Worm (Caenorhabditis elegans) whole organism, young adult: ENCODE measurements around the gene asd-1.

ENCODE experiments used
- B0019.2 ChIP-seq: fragments of 200-800 bp; sonication (Bioruptor generic); conservative IDR thresholded peaks from 2 replicates; pipeline ENCODE4 v1.3.6; 2022; ENCODE audit warnings: missing genetic modification reagents, missing genetic modification characterization, missing compliant biosample characterization
- B0035.1 ChIP-seq: sonication (generic microtip); optimal IDR thresholded peaks from 2 replicates; lab custom pipeline; 2016; ENCODE audit warnings: missing genetic modification characterization, mild to moderate bottlenecking, missing compliant biosample characterization, missing genotype, missing genetic modification reagents
- B0261.1 ChIP-seq: sonication (generic microtip); optimal IDR thresholded peaks from 2 replicates; lab custom pipeline; 2016; ENCODE audit warnings: mild to moderate bottlenecking, missing genetic modification characterization, moderate library complexity, missing compliant biosample characterization
- B0336.3 ChIP-seq: fragments of 200-800 bp; sonication (Bioruptor generic); IDR thresholded peaks from 2 replicates; pipeline ENCODE4 v1.3.6; 2022; ENCODE audit warnings: missing genetic modification characterization, missing compliant biosample characterization
- C17E4.6 ChIP-seq: fragments of 200-800 bp; sonication (Bioruptor generic); IDR thresholded peaks from 2 replicates; pipeline ENCODE4 v1.3.6; 2022; ENCODE audit warnings: missing genetic modification reagents, missing genetic modification characterization, missing compliant biosample characterization
- F23B12.7 ChIP-seq: sonication (generic microtip); optimal IDR thresholded peaks from 2 replicates; lab custom pipeline; 2017; ENCODE audit warnings: missing genetic modification characterization, mild to moderate bottlenecking, missing compliant biosample characterization, antibody characterized with exemption, moderate library complexity; ENCODE audit not compliant: insufficient read depth
- F52B5.7 ChIP-seq: sonication (generic microtip); optimal IDR thresholded peaks from 2 replicates; lab custom pipeline; 2016; ENCODE audit warnings: mild to moderate bottlenecking, missing genetic modification characterization, missing compliant biosample characterization
- F57A8.1 ChIP-seq: fragments of 200-800 bp; sonication (Bioruptor generic); optimal IDR thresholded peaks from 2 replicates; lab custom pipeline; 2018; ENCODE audit warnings: mild to moderate bottlenecking, missing genetic modification characterization, moderate library complexity, missing compliant biosample characterization
- F57C9.4 ChIP-seq: sonication (generic microtip); optimal IDR thresholded peaks from 2 replicates; lab custom pipeline; 2017; ENCODE audit warnings: mild to moderate bottlenecking, missing genetic modification characterization, missing compliant biosample characterization
- K11D2.4 ChIP-seq: fragments of 200-800 bp; sonication (Bioruptor generic); IDR thresholded peaks from 2 replicates; pipeline ENCODE4 v1.3.6; 2022; ENCODE audit warnings: missing genetic modification reagents, missing genetic modification characterization, missing compliant biosample characterization
- Y95B8A.8 ChIP-seq: fragments of 200-800 bp; sonication (Bioruptor generic); IDR thresholded peaks from 2 replicates; pipeline ENCODE4 v1.3.6; 2022; ENCODE audit warnings: missing genetic modification reagents, missing genetic modification characterization, missing compliant biosample characterization
- aptf-2 ChIP-seq: fragments of 200-800 bp; sonication (Bioruptor generic); conservative IDR thresholded peaks from 2 replicates; pipeline ENCODE4 v1.3.6; 2022; ENCODE audit warnings: missing genetic modification reagents, missing genetic modification characterization, missing compliant biosample characterization
- attf-6 ChIP-seq: fragments of 200-800 bp; sonication (Bioruptor generic); IDR thresholded peaks from 2 replicates; pipeline ENCODE4 v1.3.6; 2022; ENCODE audit warnings: missing genetic modification reagents, missing genetic modification characterization, missing compliant biosample characterization
- bed-1 ChIP-seq: fragments of 200-800 bp; sonication (Bioruptor generic); IDR thresholded peaks from 2 replicates; pipeline ENCODE4 v1.3.6; 2022; ENCODE audit warnings: missing genetic modification reagents, missing genetic modification characterization, missing compliant biosample characterization
- ccch-3 ChIP-seq: fragments of 200-800 bp; sonication (Bioruptor generic); optimal IDR thresholded peaks from 2 replicates; lab custom pipeline; 2018; ENCODE audit warnings: mild to moderate bottlenecking, missing genetic modification characterization, missing compliant biosample characterization
- ceh-58 ChIP-seq: fragments of 200-800 bp; sonication (Bioruptor generic); IDR thresholded peaks from 2 replicates; pipeline ENCODE4 v1.3.6; 2022; ENCODE audit warnings: missing genetic modification characterization, missing compliant biosample characterization
- ceh-79 ChIP-seq: sonication (generic microtip); optimal IDR thresholded peaks from 2 replicates; lab custom pipeline; 2017; ENCODE audit warnings: mild to moderate bottlenecking, missing genetic modification characterization, missing compliant biosample characterization
- dpff-1 ChIP-seq: sonication (generic microtip); optimal IDR thresholded peaks from 2 replicates; lab custom pipeline; 2017; ENCODE audit warnings: mild to moderate bottlenecking, missing genetic modification characterization, missing compliant biosample characterization
- dpl-1 ChIP-seq: fragments of 150-350 bp; optimal IDR thresholded peaks from 2 replicates; lab custom pipeline; 2014; ENCODE audit warnings: missing biosample characterization, missing genetic modification reagents, missing genetic modification characterization
- efl-1 ChIP-seq: fragments of 150-350 bp; optimal IDR thresholded peaks from 2 replicates; lab custom pipeline; 2014; ENCODE audit warnings: missing biosample characterization, missing genetic modification reagents, missing genetic modification characterization
- egrh-3 ChIP-seq: fragments of 200-800 bp; sonication (Bioruptor generic); IDR thresholded peaks from 2 replicates; pipeline ENCODE4 v1.3.6; 2022; ENCODE audit warnings: missing genetic modification reagents, missing genetic modification characterization, missing compliant biosample characterization
- ets-4 ChIP-seq: fragments of 200-800 bp; sonication (Bioruptor generic); optimal IDR thresholded peaks from 2 replicates; lab custom pipeline; 2018; ENCODE audit warnings: mild to moderate bottlenecking, missing genetic modification characterization, missing compliant biosample characterization
- hlh-12 ChIP-seq: sonication (generic microtip); optimal IDR thresholded peaks from 2 replicates; lab custom pipeline; 2016; ENCODE audit warnings: missing genetic modification characterization, missing compliant biosample characterization
- hmg-20 ChIP-seq: fragments of 200-800 bp; sonication (Bioruptor generic); IDR thresholded peaks from 2 replicates; pipeline ENCODE4 v1.3.6; 2022; ENCODE audit warnings: missing genetic modification reagents, missing genetic modification characterization, missing compliant biosample characterization
- let-526 ChIP-seq: fragments of 200-800 bp; sonication (Bioruptor generic); IDR thresholded peaks from 2 replicates; pipeline ENCODE4 v1.3.6; 2022; ENCODE audit warnings: missing genetic modification reagents, missing genetic modification characterization, missing compliant biosample characterization
- let-607 ChIP-seq, 2 experiments: fragments of 200-800 bp in 1 of 2; sonication (Bioruptor generic) in 1 of 2; sonication (generic microtip) in 1 of 2; optimal IDR thresholded peaks; 2 replicates each; lab custom pipeline; 2016 to 2018; ENCODE audit warnings: mild to moderate bottlenecking in 2 of 2, missing compliant biosample characterization in 2 of 2, missing genetic modification characterization in 2 of 2, moderate library complexity in 2 of 2, missing genotype in 1 of 2
- lin-35 ChIP-seq, 3 experiments: fragments of 150-350 bp in 2 of 3; sonication (generic microtip) in 1 of 3; optimal IDR thresholded peaks; 2 replicates each; lab custom pipeline; 2014 to 2018; ENCODE audit warnings: missing biosample characterization in 3 of 3, missing genetic modification characterization in 3 of 3, missing genetic modification reagents in 3 of 3
- lin-40 ChIP-seq: sonication (generic microtip); optimal IDR thresholded peaks from 2 replicates; lab custom pipeline; 2016; ENCODE audit warnings: missing genetic modification characterization, mild to moderate bottlenecking, missing compliant biosample characterization, missing genotype, missing genetic modification reagents
- lin-54 ChIP-seq: fragments of 200-800 bp; sonication (Bioruptor generic); optimal IDR thresholded peaks from 2 replicates; lab custom pipeline; 2018; ENCODE audit warnings: mild to moderate bottlenecking, missing genetic modification characterization, missing compliant biosample characterization
- lir-1 ChIP-seq: fragments of 200-800 bp; sonication (Bioruptor generic); conservative IDR thresholded peaks from 2 replicates; pipeline ENCODE4 v1.3.6; 2022; ENCODE audit warnings: missing genetic modification reagents, missing genetic modification characterization, missing compliant biosample characterization
- madf-6 ChIP-seq: fragments of 200-800 bp; sonication (Bioruptor generic); IDR thresholded peaks from 2 replicates; pipeline ENCODE4 v1.3.6; 2022; ENCODE audit warnings: missing genetic modification reagents, missing genetic modification characterization, missing compliant biosample characterization
- mcd-1 ChIP-seq: fragments of 200-800 bp; sonication (Bioruptor generic); IDR thresholded peaks from 2 replicates; pipeline ENCODE4 v1.3.6; 2022; ENCODE audit warnings: missing genetic modification reagents, missing genetic modification characterization, missing compliant biosample characterization
- mel-28 ChIP-seq: sonication (generic microtip); optimal IDR thresholded peaks from 2 replicates; lab custom pipeline; 2016; ENCODE audit warnings: borderline replicate concordance, mild to moderate bottlenecking, missing genetic modification characterization, missing compliant biosample characterization
- mes-4 ChIP-seq: sonication (generic microtip); optimal IDR thresholded peaks from 2 replicates; lab custom pipeline; 2016; ENCODE audit warnings: missing genotype, missing genetic modification characterization, missing compliant biosample characterization
- nfya-2 ChIP-seq: fragments of 200-800 bp; sonication (Bioruptor generic); IDR thresholded peaks from 2 replicates; pipeline ENCODE4 v1.3.6; 2022; ENCODE audit warnings: missing genetic modification reagents, missing genetic modification characterization, missing compliant biosample characterization
- nfyb-1 ChIP-seq: fragments of 200-800 bp; sonication (Bioruptor generic); IDR thresholded peaks from 2 replicates; pipeline ENCODE4 v1.3.6; 2022; ENCODE audit warnings: missing genetic modification reagents, missing genetic modification characterization, missing compliant biosample characterization
- pha-4 ChIP-seq: fragments of 150-350 bp; sonication (generic microtip); optimal IDR thresholded peaks from 2 replicates; lab custom pipeline; 2014; ENCODE audit warnings: missing biosample characterization, missing genetic modification reagents, missing genetic modification characterization
- rcor-1 ChIP-seq: fragments of 200-800 bp; sonication (Bioruptor generic); IDR thresholded peaks from 2 replicates; pipeline ENCODE4 v1.3.6; 2022; ENCODE audit warnings: missing genetic modification reagents, missing genetic modification characterization, missing compliant biosample characterization
- rec-8 ChIP-seq, 2 experiments: sonication (generic microtip); optimal IDR thresholded peaks; 2 replicates each; lab custom pipeline; 2016; ENCODE audit warnings: mild to moderate bottlenecking in 2 of 2, missing genetic modification characterization in 2 of 2, missing genetic modification reagents in 2 of 2, missing genotype in 2 of 2, missing biosample characterization in 1 of 2, missing compliant biosample characterization in 1 of 2, moderate library complexity in 1 of 2
- repo-1 ChIP-seq: sonication (generic microtip); optimal IDR thresholded peaks from 2 replicates; lab custom pipeline; 2017; ENCODE audit warnings: mild to moderate bottlenecking, missing genetic modification characterization, missing compliant biosample characterization
- sdz-38 ChIP-seq: sonication (generic microtip); optimal IDR thresholded peaks from 2 replicates; lab custom pipeline; 2016; ENCODE audit warnings: missing genotype, missing genetic modification characterization, missing compliant biosample characterization
- snpc-3.4 ChIP-seq: sonication (generic microtip); optimal IDR thresholded peaks from 2 replicates; lab custom pipeline; 2017; ENCODE audit warnings: missing genetic modification characterization, mild to moderate bottlenecking, missing compliant biosample characterization, antibody characterized with exemption, moderate library complexity, missing genotype, missing genetic modification reagents
- snpc-4 ChIP-seq, 5 experiments: fragments of 150-350 bp in 1 of 5; sonication (generic microtip) in 4 of 5; optimal IDR thresholded peaks; 2 replicates each; lab custom pipeline; 2014 to 2018; ENCODE audit warnings: missing genetic modification characterization in 5 of 5, missing biosample characterization in 3 of 5, antibody characterized with exemption in 2 of 5, mild to moderate bottlenecking in 2 of 5, missing compliant biosample characterization in 2 of 5, missing genotype in 2 of 5, moderate library complexity in 2 of 5, missing genetic modification reagents in 1 of 5
- sptf-2 ChIP-seq: fragments of 200-800 bp; sonication (Bioruptor generic); optimal IDR thresholded peaks from 2 replicates; lab custom pipeline; 2018; ENCODE audit warnings: mild to moderate bottlenecking, missing genetic modification characterization, missing compliant biosample characterization
- tlf-1 ChIP-seq: fragments of 200-800 bp; sonication (Bioruptor generic); optimal IDR thresholded peaks from 2 replicates; lab custom pipeline; 2018; ENCODE audit warnings: mild to moderate bottlenecking, missing genetic modification characterization, missing compliant biosample characterization
- ztf-18 ChIP-seq: sonication (generic microtip); optimal IDR thresholded peaks from 2 replicates; lab custom pipeline; 2016; ENCODE audit warnings: missing genotype, mild to moderate bottlenecking, missing genetic modification characterization, missing compliant biosample characterization

Gene asd-1

DNA sequence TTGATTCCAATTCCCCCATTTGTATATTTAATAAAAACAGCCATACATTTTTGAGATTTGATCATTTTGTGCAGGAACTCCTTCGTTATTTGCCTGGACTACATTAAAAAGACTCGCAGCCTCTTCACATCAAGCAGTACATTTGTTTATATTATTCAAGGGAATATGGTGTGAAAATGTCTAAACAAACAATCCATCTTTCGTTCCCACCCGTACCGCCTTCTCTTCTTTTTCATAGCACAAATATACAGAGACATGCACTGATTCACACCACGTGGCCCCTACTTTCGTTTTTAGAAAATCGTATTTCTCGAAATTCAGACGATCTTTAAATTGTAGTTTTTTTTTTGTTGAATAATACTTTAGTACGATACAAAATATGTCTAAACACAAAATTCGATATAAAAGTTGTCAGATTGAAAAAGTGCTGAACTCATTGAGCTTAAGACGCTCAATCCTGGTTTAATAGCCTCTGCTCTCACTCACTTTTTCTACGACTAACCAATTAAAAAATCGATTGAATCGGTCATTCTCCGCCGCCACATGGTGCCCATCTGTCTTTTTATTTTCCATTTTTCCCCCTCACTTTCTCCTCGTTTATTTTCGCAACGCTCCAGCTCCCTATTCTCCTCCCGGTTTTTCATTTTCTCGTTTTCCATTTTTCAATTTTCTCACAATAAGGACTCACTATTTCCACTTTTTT is 1.6 kb upstream of the asd-1 start (continued):
- no peak for TF ChIP-seq ccch-3 (GFP tag; lab: Kevin White, UChicago)
- peak; percentile 73 for TF ChIP-seq K11D2.4
- TF ChIP-seq dpff-1 (tag; lab: Kevin White, UChicago) = peak; percentile 96
- peak; percentile 86 for TF ChIP-seq repo-1 (tag; lab: Kevin White, UChicago)
- no peak for TF ChIP-seq B0019.2
- no peak for TF ChIP-seq ztf-18
- TF ChIP-seq rcor-1 = no peak
- TF ChIP-seq pha-4 (tag; lab: Kevin White, UChicago) = no peak
- TF ChIP-seq egrh-3 (GFP tag; lab: Robert Waterston, UW) = no peak
- TF ChIP-seq attf-6 (GFP tag; lab: Robert Waterston, UW) = 0 out of 2 replicates have a peak, but pooled peaks have one; percentile 9
- peak; percentile 54 for TF ChIP-seq lin-54 (GFP tag; lab: Kevin White, UChicago)
- no peak for TF ChIP-seq dpl-1 (GFP tag; lab: Kevin White, UChicago)
- no peak for TF ChIP-seq aptf-2 (GFP tag; lab: Robert Waterston, UW)
- TF ChIP-seq F52B5.7 (tag; lab: Kevin White, UChicago) = peak; percentile 46
- TF ChIP-seq B0261.1 = peak; percentile 14
- peak; percentile 95 for TF ChIP-seq B0336.3
- peak; percentile 67 to 89 for TF ChIP-seq let-607 (tag; optimal IDR thresholded peaks at IDR 0.05; lab: Kevin White, UChicago)
- TF ChIP-seq hmg-20 (GFP tag; lab: Robert Waterston, UW) = peak; percentile 81
- no peak for TF ChIP-seq snpc-4 (GFP tag; optimal IDR thresholded peaks at IDR 0.05; lab: Kevin White, UChicago)
- peak in 2 of 4 experiments; percentile 42 to 47 for TF ChIP-seq snpc-4 (tag; optimal IDR thresholded peaks at IDR 0.05; lab: Kevin White, UChicago)
- TF ChIP-seq hlh-12 (tag; lab: Kevin White, UChicago) = no peak
- TF ChIP-seq snpc-3.4 (tag; lab: Kevin White, UChicago) = peak; percentile 76
- no peak for TF ChIP-seq F23B12.7 (tag; lab: Kevin White, UChicago)
- TF ChIP-seq sdz-38 (tag; lab: Kevin White, UChicago) = no peak
- no peak for TF ChIP-seq mes-4 (tag; lab: Kevin White, UChicago)
- no peak for TF ChIP-seq bed-1
- no peak for TF ChIP-seq efl-1 (GFP tag; lab: Kevin White, UChicago)
- no peak for TF ChIP-seq C17E4.6 (GFP tag; lab: Robert Waterston, UW)
- no peak for TF ChIP-seq lir-1 (GFP tag; lab: Robert Waterston, UW)
- no peak for TF ChIP-seq ceh-58 (GFP tag; lab: Robert Waterston, UW)
- peak; percentile 91 for TF ChIP-seq nfyb-1 (GFP tag; lab: Robert Waterston, UW)
- TF ChIP-seq lin-35 (GFP tag; optimal IDR thresholded peaks at IDR 0.05; lab: Kevin White, UChicago) = peak in 1 of 3 experiments; percentile 62
- TF ChIP-seq ceh-79 (tag; lab: Kevin White, UChicago) = peak; percentile 33
- peak; percentile 77 for TF ChIP-seq tlf-1 (GFP tag; lab: Kevin White, UChicago)
- TF ChIP-seq nfya-2 (GFP tag; lab: Robert Waterston, UW) = no peak
- peak; percentile 57 for TF ChIP-seq lin-40 (tag; lab: Kevin White, UChicago)
- TF ChIP-seq sptf-2 = no peak
- no peak for TF ChIP-seq B0035.1
- TF ChIP-seq F57C9.4 (tag; lab: Kevin White, UChicago) = peak; percentile 62
- TF ChIP-seq mel-28 (tag; lab: Kevin White, UChicago) = peak; percentile 54
- TF ChIP-seq Y95B8A.8 (GFP tag; lab: Robert Waterston, UW) = no peak
- TF ChIP-seq F57A8.1 (GFP tag; lab: Kevin White, UChicago) = no peak
- TF ChIP-seq mcd-1 (GFP tag; lab: Robert Waterston, UW) = 0 out of 2 replicates have a peak, but pooled peaks have one; percentile 19
- peak in 1 of 2 experiments; percentile 29 for TF ChIP-seq rec-8 (tag; optimal IDR thresholded peaks at IDR 0.05; lab: Kevin White, UChicago)
- peak; percentile 66 for TF ChIP-seq madf-6 (GFP tag; lab: Robert Waterston, UW)
- peak; percentile 11 for TF ChIP-seq ets-4 (GFP tag; lab: Kevin White, UChicago)
- TF ChIP-seq let-526 (GFP tag; lab: Robert Waterston, UW) = 0 out of 2 replicates have a peak, but pooled peaks have one; percentile 49
